Worm (Caenorhabditis elegans) whole organism, L3 larva: ENCODE measurements around the gene C48D1.9.

Source experiments
- R02D3.7 ChIP-seq: fragments of 150-350 bp; optimal IDR thresholded peaks from 2 replicates; lab custom pipeline; 2014; ENCODE audit warnings: missing biosample characterization, missing genetic modification characterization
- aly-2 ChIP-seq: fragments of 150-350 bp; optimal IDR thresholded peaks from 2 replicates; lab custom pipeline; 2014; ENCODE audit warnings: missing biosample characterization, missing genetic modification characterization
- ceh-16 ChIP-seq: sonication (generic microtip); optimal IDR thresholded peaks from 2 replicates; lab custom pipeline; 2017; ENCODE audit warnings: missing biosample characterization, missing genetic modification characterization
- ceh-82 ChIP-seq: fragments of 150-350 bp; optimal IDR thresholded peaks from 2 replicates; lab custom pipeline; 2014; ENCODE audit warnings: missing biosample characterization, missing genetic modification characterization
- ceh-9 ChIP-seq: sonication (generic microtip); optimal IDR thresholded peaks from 2 replicates; lab custom pipeline; 2018; ENCODE audit warnings: missing biosample characterization, missing genetic modification characterization
- daf-12 ChIP-seq: fragments of 150-350 bp; optimal IDR thresholded peaks from 2 replicates; lab custom pipeline; 2014; ENCODE audit warnings: missing biosample characterization, missing genetic modification reagents, missing genetic modification characterization
- egl-27 ChIP-seq: sonication (generic microtip); optimal IDR thresholded peaks from 4 replicates; lab custom pipeline; 2017; ENCODE audit warnings: missing biosample characterization, missing genetic modification reagents, missing genetic modification characterization
- elt-1 ChIP-seq: fragments of 150-350 bp; optimal IDR thresholded peaks from 2 replicates; lab custom pipeline; 2014; ENCODE audit warnings: missing biosample characterization, missing genetic modification characterization
- elt-2 ChIP-seq: sonication (generic microtip); optimal IDR thresholded peaks from 2 replicates; lab custom pipeline; 2016; ENCODE audit warnings: missing genetic modification reagents, mild to moderate bottlenecking, missing genetic modification characterization, missing compliant biosample characterization
- elt-3 ChIP-seq, 3 experiments: fragments of 150-350 bp in 1 of 3; sonication (generic microtip) in 2 of 3; optimal IDR thresholded peaks; 2 replicates in 2 of 3; 4 replicates in 1 of 3; lab custom pipeline; 2014 to 2017; ENCODE audit warnings: missing biosample characterization in 3 of 3, missing genetic modification characterization in 3 of 3
- eor-1 ChIP-seq, 2 experiments: fragments of 150-350 bp; optimal IDR thresholded peaks; 2 replicates each; lab custom pipeline; 2014 to 2018; ENCODE audit warnings: missing biosample characterization in 2 of 2, missing genetic modification characterization in 2 of 2
- fkh-10 ChIP-seq: sonication (generic microtip); optimal IDR thresholded peaks from 2 replicates; lab custom pipeline; 2017; ENCODE audit warnings: missing biosample characterization, missing genetic modification reagents, missing genetic modification characterization
- fos-1 ChIP-seq: fragments of 150-350 bp; optimal IDR thresholded peaks from 2 replicates; lab custom pipeline; 2014; ENCODE audit warnings: missing biosample characterization, missing genetic modification characterization
- hmg-11 ChIP-seq: sonication (generic microtip); optimal IDR thresholded peaks from 2 replicates; lab custom pipeline; 2016; ENCODE audit warnings: missing genetic modification characterization, missing compliant biosample characterization
- lin-15B ChIP-seq: fragments of 150-350 bp; optimal IDR thresholded peaks from 2 replicates; lab custom pipeline; 2014; ENCODE audit warnings: missing biosample characterization, missing genetic modification characterization
- lin-39 ChIP-seq: fragments of 150-350 bp; optimal IDR thresholded peaks from 2 replicates; lab custom pipeline; 2018; ENCODE audit warnings: missing biosample characterization, missing genetic modification reagents, missing genetic modification characterization
- mdl-1 ChIP-seq: fragments of 150-350 bp; optimal IDR thresholded peaks from 2 replicates; lab custom pipeline; 2014; ENCODE audit warnings: missing biosample characterization, missing genetic modification characterization
- mml-1 ChIP-seq: fragments of 150-350 bp; sonication (generic microtip); optimal IDR thresholded peaks from 3 replicates; lab custom pipeline; 2014; ENCODE audit warnings: missing biosample characterization, missing genetic modification characterization
- nfya-1 ChIP-seq: sonication (generic microtip); optimal IDR thresholded peaks from 2 replicates; lab custom pipeline; 2017; ENCODE audit warnings: missing genetic modification characterization, mild to moderate bottlenecking, missing compliant biosample characterization, antibody characterized with exemption, moderate library complexity; ENCODE audit not compliant: insufficient read depth
- nhr-11 ChIP-seq: fragments of 150-350 bp; optimal IDR thresholded peaks from 2 replicates; lab custom pipeline; 2014; ENCODE audit warnings: missing biosample characterization, missing genetic modification characterization
- nhr-12 ChIP-seq: fragments of 150-350 bp; optimal IDR thresholded peaks from 2 replicates; lab custom pipeline; 2014; ENCODE audit warnings: missing biosample characterization, missing genetic modification characterization
- nhr-237 ChIP-seq: fragments of 150-350 bp; optimal IDR thresholded peaks from 2 replicates; lab custom pipeline; 2014; ENCODE audit warnings: missing biosample characterization, missing genetic modification characterization
- nhr-25 ChIP-seq: sonication (generic microtip); optimal IDR thresholded peaks from 2 replicates; lab custom pipeline; 2017; ENCODE audit warnings: missing biosample characterization, missing genetic modification characterization
- nhr-28 ChIP-seq: fragments of 150-350 bp; optimal IDR thresholded peaks from 2 replicates; lab custom pipeline; 2014; ENCODE audit warnings: missing biosample characterization, missing genetic modification characterization
- nhr-43 ChIP-seq: sonication (generic microtip); optimal IDR thresholded peaks from 2 replicates; lab custom pipeline; 2016; ENCODE audit warnings: mild to moderate bottlenecking, missing genetic modification characterization, missing compliant biosample characterization; ENCODE audit not compliant: poor library complexity, severe bottlenecking
- nhr-76 ChIP-seq: fragments of 150-350 bp; sonication (generic microtip); optimal IDR thresholded peaks from 5 replicates; lab custom pipeline; 2014; ENCODE audit warnings: missing biosample characterization, missing genetic modification characterization
- nhr-77 ChIP-seq: fragments of 150-350 bp; optimal IDR thresholded peaks from 2 replicates; lab custom pipeline; 2014; ENCODE audit warnings: missing biosample characterization, missing genetic modification characterization
- pha-4 ChIP-seq: fragments of 150-350 bp; optimal IDR thresholded peaks from 2 replicates; lab custom pipeline; 2014; ENCODE audit warnings: missing biosample characterization, missing genetic modification reagents, missing genetic modification characterization
- pqm-1 ChIP-seq: fragments of 150-350 bp; optimal IDR thresholded peaks from 2 replicates; lab custom pipeline; 2017; ENCODE audit warnings: missing biosample characterization, missing genetic modification characterization, inconsistent platforms
- snpc-4 ChIP-seq: fragments of 150-350 bp; optimal IDR thresholded peaks from 2 replicates; lab custom pipeline; 2014; ENCODE audit warnings: missing biosample characterization, missing genetic modification characterization
- tbx-2 ChIP-seq: sonication (generic microtip); optimal IDR thresholded peaks from 2 replicates; lab custom pipeline; 2016; ENCODE audit warnings: mild to moderate bottlenecking, missing genetic modification characterization, missing compliant biosample characterization
- unc-62 ChIP-seq: fragments of 150-350 bp; sonication (generic microtip); optimal IDR thresholded peaks from 4 replicates; lab custom pipeline; 2014; ENCODE audit warnings: missing biosample characterization, missing genetic modification reagents, missing genetic modification characterization
- zag-1 ChIP-seq: fragments of 150-350 bp; optimal IDR thresholded peaks from 2 replicates; lab custom pipeline; 2014; ENCODE audit warnings: missing biosample characterization, missing genetic modification characterization
- ztf-11 ChIP-seq: fragments of 150-350 bp; optimal IDR thresholded peaks from 2 replicates; lab custom pipeline; 2014; ENCODE audit warnings: missing biosample characterization, missing genetic modification characterization
- ztf-4 ChIP-seq: fragments of 150-350 bp; optimal IDR thresholded peaks from 2 replicates; lab custom pipeline; 2014; ENCODE audit warnings: missing biosample characterization, missing genetic modification characterization

C48D1.9 gene

DNA sequence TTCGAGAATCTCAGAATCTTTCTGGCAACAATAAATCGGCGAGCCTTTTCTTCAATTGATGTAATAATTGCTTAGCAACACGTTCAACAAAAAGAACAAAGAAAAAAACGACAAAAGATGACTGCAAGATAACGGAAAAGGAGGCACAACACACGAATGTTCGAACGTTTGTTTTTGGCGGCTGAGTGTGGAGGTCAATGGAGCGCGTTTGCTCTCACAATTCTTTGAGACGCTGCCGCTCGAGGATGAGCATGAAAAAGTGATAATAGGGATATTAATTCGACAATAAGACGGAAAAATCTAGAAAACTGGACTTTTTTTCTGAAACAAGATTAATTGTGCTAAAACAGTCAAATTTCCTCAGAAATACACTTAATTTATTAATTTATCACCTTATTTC, 3.6 kb downstream of the C48D1.9 start:
- TF ChIP-seq ztf-11 (no peak), ceh-9 (tag; lab: Kevin White, UChicago) (no peak), nfya-1 (tag; lab: Kevin White, UChicago) (peak; percentile 49), pqm-1 (tag; lab: Kevin White, UChicago) (peak; percentile 7), lin-15B (tag; lab: Kevin White, UChicago) (peak; percentile 51), elt-2 (tag; lab: Kevin White, UChicago) (peak; percentile 34)

ce11 chrIV:13204037-13204436, 5.4 kb downstream of the C48D1.9 start, which contains the start of gene ced-3:
Gene ced-3, minus strand, starts transcription at chrIV:13204137.
- TF ChIP-seq nfya-1 (tag; lab: Kevin White, UChicago) (no peak), nhr-237 (no peak), daf-12 (tag; lab: Kevin White, UChicago) (no peak), lin-39 (no peak), tbx-2 (tag; lab: Kevin White, UChicago) (no peak), ceh-82 (tag; lab: Kevin White, UChicago) (no peak), elt-1 (tag; lab: Kevin White, UChicago) (no peak), elt-3 (tag; optimal IDR thresholded peaks at IDR 0.05; lab: Kevin White, UChicago) (no peak), eor-1 (tag; optimal IDR thresholded peaks at IDR 0.05; lab: Kevin White, UChicago) (no peak), unc-62 (GFP tag; lab: Kevin White, UChicago) (no peak), R02D3.7 (no peak), nhr-11 (tag; lab: Kevin White, UChicago) (no peak), zag-1 (tag; lab: Kevin White, UChicago) (no peak), mml-1 (no peak), pha-4 (tag; lab: Kevin White, UChicago) (no peak), fos-1 (tag; lab: Kevin White, UChicago) (no peak), ceh-9 (tag; lab: Kevin White, UChicago) (no peak)

DNA sequence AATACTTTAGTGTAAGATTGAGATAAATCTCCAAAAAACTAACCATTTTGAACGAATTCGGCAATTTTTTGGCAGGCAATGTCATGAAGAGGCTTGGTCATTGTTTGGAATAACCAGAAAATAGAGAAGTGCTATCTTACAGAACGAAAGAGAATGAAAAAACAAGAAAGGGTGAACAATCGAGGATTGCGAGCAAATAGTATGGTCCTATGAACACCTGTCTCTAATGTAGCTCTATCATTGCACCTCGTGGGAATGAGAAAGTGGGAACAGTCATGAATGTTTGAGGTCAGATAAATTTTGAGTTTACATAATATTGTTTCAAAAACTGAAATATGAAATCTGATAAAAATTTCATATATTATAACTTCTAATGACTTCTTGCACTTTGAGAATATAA, 12.2 kb downstream of the C48D1.9 start, which contains the start of gene C48D1.1:
Gene C48D1.1, minus strand, starts transcription at position 101 of the 400 bp plus-strand sequence.
- TF ChIP-seq ceh-9 (tag; lab: Kevin White, UChicago) (no peak), nhr-76 (no peak), mdl-1 (no peak)
- TF ChIP-seq, all 47 proteins: peak for 0

DNA sequence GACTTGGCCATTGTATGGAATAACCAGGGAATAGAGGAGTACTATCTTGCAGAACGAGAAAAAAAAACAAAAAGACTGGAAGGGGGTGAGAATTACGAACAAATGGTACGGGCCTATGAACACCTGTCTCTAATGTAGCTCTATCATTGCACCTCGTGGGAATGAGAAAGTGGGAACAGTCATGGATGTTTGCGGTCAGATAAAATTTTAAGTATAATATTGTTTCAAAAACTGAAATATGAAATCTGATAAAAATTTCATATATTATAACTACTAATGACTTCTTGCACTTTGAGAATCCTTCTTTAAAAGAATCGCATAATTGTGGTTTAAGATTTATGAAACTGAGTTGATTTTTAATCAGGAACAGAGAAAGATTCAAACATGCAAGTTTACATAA, 16.2 kb downstream of the C48D1.9 start, which contains the start of gene F58D2.5:
Gene F58D2.5, minus strand, starts transcription at position 101 of the 400 bp plus-strand sequence.
- no peak for TF ChIP-seq ceh-16 (tag; lab: Kevin White, UChicago)
- no peak for TF ChIP-seq R02D3.7
- no peak for TF ChIP-seq nhr-76
- TF ChIP-seq lin-15B (tag; lab: Kevin White, UChicago): no peak
- no peak for TF ChIP-seq nhr-12 (tag; lab: Kevin White, UChicago)
- TF ChIP-seq hmg-11 (tag; lab: Kevin White, UChicago): no peak
- TF ChIP-seq ceh-82 (tag; lab: Kevin White, UChicago): no peak
- TF ChIP-seq nhr-77 (tag; lab: Kevin White, UChicago): no peak
- TF ChIP-seq egl-27 (tag; lab: Kevin White, UChicago): no peak
- no peak for TF ChIP-seq snpc-4 (tag; lab: Kevin White, UChicago)
- no peak for TF ChIP-seq elt-2 (tag; lab: Kevin White, UChicago)
- TF ChIP-seq fkh-10 (GFP tag; lab: Kevin White, UChicago): no peak
- TF ChIP-seq nhr-11 (tag; lab: Kevin White, UChicago): no peak
- TF ChIP-seq aly-2: no peak
- TF ChIP-seq nhr-43 (tag; lab: Kevin White, UChicago): no peak
- no peak for TF ChIP-seq nhr-28 (tag; lab: Kevin White, UChicago)
- no peak for TF ChIP-seq ztf-4
- TF ChIP-seq zag-1 (tag; lab: Kevin White, UChicago): no peak

DNA sequence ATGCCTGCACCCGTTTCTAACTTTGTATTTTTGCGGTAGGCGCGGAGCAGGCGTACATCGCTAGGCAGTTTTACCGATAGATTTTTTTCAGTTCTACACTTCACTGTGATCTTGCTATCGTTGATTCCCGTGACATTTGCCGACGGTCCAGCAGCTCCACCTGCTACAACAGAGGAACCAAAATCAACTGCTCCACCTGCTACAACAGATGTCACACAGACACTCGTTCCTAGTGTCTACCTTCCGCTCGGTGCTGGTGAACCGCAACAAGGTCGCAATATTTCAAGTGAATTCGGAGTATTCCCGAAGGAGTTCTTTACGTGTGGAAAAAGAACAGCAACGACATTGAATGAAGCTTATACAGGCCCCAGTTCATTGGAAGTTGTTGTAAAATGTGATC, 19.4 kb downstream of the C48D1.9 start:
- TF ChIP-seq daf-12 (tag; lab: Kevin White, UChicago) (no peak), ztf-4 (no peak), pha-4 (tag; lab: Kevin White, UChicago) (no peak), nhr-77 (tag; lab: Kevin White, UChicago) (no peak), nhr-43 (tag; lab: Kevin White, UChicago) (no peak), ceh-82 (tag; lab: Kevin White, UChicago) (no peak), nhr-25 (tag; lab: Kevin White, UChicago) (no peak), zag-1 (tag; lab: Kevin White, UChicago) (no peak)
